Worm (Caenorhabditis elegans) whole organism, late embryonic: ENCODE data around the gene meg-3.

ENCODE experiments used
- ahr-1 ChIP-seq: sonication (generic microtip); optimal IDR thresholded peaks from 2 replicates; lab custom pipeline; 2016; ENCODE audit warnings: missing genetic modification characterization, missing compliant biosample characterization
- ama-1 ChIP-seq: fragments of 150-350 bp; optimal IDR thresholded peaks from 2 replicates; lab custom pipeline; 2014
- ceh-9 ChIP-seq: sonication (generic microtip); optimal IDR thresholded peaks from 2 replicates; lab custom pipeline; 2016; ENCODE audit warnings: mild to moderate bottlenecking, missing genetic modification characterization, inconsistent platforms, missing compliant biosample characterization
- elt-4 ChIP-seq: sonication (generic microtip); optimal IDR thresholded peaks from 2 replicates; lab custom pipeline; 2016; ENCODE audit warnings: missing genetic modification characterization, missing compliant biosample characterization
- eyg-1 ChIP-seq: sonication (generic microtip); optimal IDR thresholded peaks from 2 replicates; lab custom pipeline; 2016; ENCODE audit warnings: missing genotype, missing genetic modification characterization, missing compliant biosample characterization
- lin-11 ChIP-seq: fragments of 200-800 bp; sonication (Bioruptor generic); optimal IDR thresholded peaks from 2 replicates; lab custom pipeline; 2018; ENCODE audit warnings: mild to moderate bottlenecking, missing genetic modification characterization, missing compliant biosample characterization
- nhr-11 ChIP-seq: fragments of 150-350 bp; optimal IDR thresholded peaks from 2 replicates; lab custom pipeline; 2014; ENCODE audit warnings: missing biosample characterization, missing genetic modification characterization
- nhr-232 ChIP-seq: sonication (generic microtip); optimal IDR thresholded peaks from 2 replicates; lab custom pipeline; 2016; ENCODE audit warnings: missing genetic modification characterization, missing compliant biosample characterization
- pha-4 ChIP-seq: fragments of 150-350 bp; optimal IDR thresholded peaks from 2 replicates; lab custom pipeline; 2018; ENCODE audit warnings: missing biosample characterization, missing genetic modification reagents, missing genetic modification characterization
- pqm-1 ChIP-seq: sonication (generic microtip); optimal IDR thresholded peaks from 2 replicates; lab custom pipeline; 2016; ENCODE audit warnings: missing genetic modification characterization, missing compliant biosample characterization
- ztf-16 ChIP-seq: sonication (generic microtip); optimal IDR thresholded peaks from 2 replicates; lab custom pipeline; 2017; ENCODE audit warnings: missing genetic modification characterization, missing compliant biosample characterization

ce11 chrX:1975692-1976091 is 13.7 kb downstream of the meg-3 start, which contains the start of gene F52D2.6:
- TF ChIP-seq nhr-232 (no peak), pqm-1 (tag; lab: Kevin White, UChicago) (no peak), ceh-9 (no peak), ahr-1 (tag; lab: Kevin White, UChicago) (no peak), ztf-16 (tag; lab: Kevin White, UChicago) (no peak), ama-1 (no peak), eyg-1 (tag; lab: Kevin White, UChicago) (no peak), pha-4 (no peak), elt-4 (tag; lab: Kevin White, UChicago) (no peak), nhr-11 (tag; lab: Kevin White, UChicago) (no peak), lin-11 (tag; lab: Kevin White, UChicago) (no peak)
